Worm (Caenorhabditis elegans) whole organism, L3 larva: Measurements from ENCODE around the gene secs-1.
A peak's percentile ranks its signal among the peaks of the same experiment; 100 is the strongest.

Experiments
- aly-2 ChIP-seq: fragments of 150-350 bp; optimal IDR thresholded peaks from 2 replicates; lab custom pipeline; 2014; ENCODE audit warnings: missing biosample characterization, missing genetic modification characterization
- ama-1 ChIP-seq: fragments of 150-350 bp; optimal IDR thresholded peaks from 2 replicates; lab custom pipeline; 2018
- ceh-82 ChIP-seq: fragments of 150-350 bp; optimal IDR thresholded peaks from 2 replicates; lab custom pipeline; 2014; ENCODE audit warnings: missing biosample characterization, missing genetic modification characterization
- ceh-9 ChIP-seq: sonication (generic microtip); optimal IDR thresholded peaks from 2 replicates; lab custom pipeline; 2018; ENCODE audit warnings: missing biosample characterization, missing genetic modification characterization
- daf-12 ChIP-seq: fragments of 150-350 bp; optimal IDR thresholded peaks from 2 replicates; lab custom pipeline; 2014; ENCODE audit warnings: missing biosample characterization, missing genetic modification reagents, missing genetic modification characterization
- egl-27 ChIP-seq: sonication (generic microtip); optimal IDR thresholded peaks from 4 replicates; lab custom pipeline; 2017; ENCODE audit warnings: missing biosample characterization, missing genetic modification reagents, missing genetic modification characterization
- egl-5 ChIP-seq: fragments of 150-350 bp; optimal IDR thresholded peaks from 2 replicates; lab custom pipeline; 2017; ENCODE audit warnings: missing biosample characterization, missing genetic modification reagents, missing genetic modification characterization, inconsistent platforms
- elt-1 ChIP-seq: fragments of 150-350 bp; optimal IDR thresholded peaks from 2 replicates; lab custom pipeline; 2014; ENCODE audit warnings: missing biosample characterization, missing genetic modification characterization
- elt-2 ChIP-seq: sonication (generic microtip); optimal IDR thresholded peaks from 2 replicates; lab custom pipeline; 2016; ENCODE audit warnings: missing genetic modification reagents, mild to moderate bottlenecking, missing genetic modification characterization, missing compliant biosample characterization
- eor-1 ChIP-seq, 2 experiments: fragments of 150-350 bp; optimal IDR thresholded peaks; 2 replicates each; lab custom pipeline; 2014 to 2018; ENCODE audit warnings: missing biosample characterization in 2 of 2, missing genetic modification characterization in 2 of 2
- fos-1 ChIP-seq: fragments of 150-350 bp; optimal IDR thresholded peaks from 2 replicates; lab custom pipeline; 2014; ENCODE audit warnings: missing biosample characterization, missing genetic modification characterization
- jun-1 ChIP-seq: fragments of 150-350 bp; optimal IDR thresholded peaks from 2 replicates; lab custom pipeline; 2014; ENCODE audit warnings: missing biosample characterization, missing genetic modification reagents, missing genetic modification characterization
- lin-15B ChIP-seq: fragments of 150-350 bp; optimal IDR thresholded peaks from 2 replicates; lab custom pipeline; 2014; ENCODE audit warnings: missing biosample characterization, missing genetic modification characterization
- lin-39 ChIP-seq: fragments of 150-350 bp; optimal IDR thresholded peaks from 2 replicates; lab custom pipeline; 2018; ENCODE audit warnings: missing biosample characterization, missing genetic modification reagents, missing genetic modification characterization
- mdl-1 ChIP-seq: fragments of 150-350 bp; optimal IDR thresholded peaks from 2 replicates; lab custom pipeline; 2014; ENCODE audit warnings: missing biosample characterization, missing genetic modification characterization
- mml-1 ChIP-seq: fragments of 150-350 bp; sonication (generic microtip); optimal IDR thresholded peaks from 3 replicates; lab custom pipeline; 2014; ENCODE audit warnings: missing biosample characterization, missing genetic modification characterization
- nfya-1 ChIP-seq: sonication (generic microtip); optimal IDR thresholded peaks from 2 replicates; lab custom pipeline; 2017; ENCODE audit warnings: missing genetic modification characterization, mild to moderate bottlenecking, missing compliant biosample characterization, antibody characterized with exemption, moderate library complexity; ENCODE audit not compliant: insufficient read depth
- nhr-11 ChIP-seq: fragments of 150-350 bp; optimal IDR thresholded peaks from 2 replicates; lab custom pipeline; 2014; ENCODE audit warnings: missing biosample characterization, missing genetic modification characterization
- nhr-23 ChIP-seq: fragments of 150-350 bp; optimal IDR thresholded peaks from 2 replicates; lab custom pipeline; 2014; ENCODE audit warnings: missing biosample characterization, missing genetic modification reagents, missing genetic modification characterization
- nhr-43 ChIP-seq: sonication (generic microtip); optimal IDR thresholded peaks from 2 replicates; lab custom pipeline; 2016; ENCODE audit warnings: mild to moderate bottlenecking, missing genetic modification characterization, missing compliant biosample characterization; ENCODE audit not compliant: poor library complexity, severe bottlenecking
- nhr-67 ChIP-seq: fragments of 150-350 bp; optimal IDR thresholded peaks from 2 replicates; lab custom pipeline; 2014; ENCODE audit warnings: missing biosample characterization, missing genetic modification characterization
- nhr-76 ChIP-seq: fragments of 150-350 bp; sonication (generic microtip); optimal IDR thresholded peaks from 5 replicates; lab custom pipeline; 2014; ENCODE audit warnings: missing biosample characterization, missing genetic modification characterization
- nhr-77 ChIP-seq: fragments of 150-350 bp; optimal IDR thresholded peaks from 2 replicates; lab custom pipeline; 2014; ENCODE audit warnings: missing biosample characterization, missing genetic modification characterization
- pqm-1 ChIP-seq: fragments of 150-350 bp; optimal IDR thresholded peaks from 2 replicates; lab custom pipeline; 2017; ENCODE audit warnings: missing biosample characterization, missing genetic modification characterization, inconsistent platforms
- sea-2 ChIP-seq: fragments of 150-350 bp; sonication (generic microtip); optimal IDR thresholded peaks from 4 replicates; lab custom pipeline; 2014; ENCODE audit warnings: missing biosample characterization, missing genetic modification reagents, missing genetic modification characterization
- skn-1 ChIP-seq: fragments of 150-350 bp; optimal IDR thresholded peaks from 2 replicates; lab custom pipeline; 2014; ENCODE audit warnings: missing biosample characterization, missing genetic modification characterization
- snpc-4 ChIP-seq: fragments of 150-350 bp; optimal IDR thresholded peaks from 2 replicates; lab custom pipeline; 2014; ENCODE audit warnings: missing biosample characterization, missing genetic modification characterization
- tbx-2 ChIP-seq: sonication (generic microtip); optimal IDR thresholded peaks from 2 replicates; lab custom pipeline; 2016; ENCODE audit warnings: mild to moderate bottlenecking, missing genetic modification characterization, missing compliant biosample characterization
- unc-39 ChIP-seq: sonication (generic microtip); optimal IDR thresholded peaks from 4 replicates; lab custom pipeline; 2017; ENCODE audit warnings: missing biosample characterization, missing genetic modification characterization
- unc-62 ChIP-seq: fragments of 150-350 bp; sonication (generic microtip); optimal IDR thresholded peaks from 4 replicates; lab custom pipeline; 2014; ENCODE audit warnings: missing biosample characterization, missing genetic modification reagents, missing genetic modification characterization
- ztf-4 ChIP-seq: fragments of 150-350 bp; optimal IDR thresholded peaks from 2 replicates; lab custom pipeline; 2014; ENCODE audit warnings: missing biosample characterization, missing genetic modification characterization

secs-1 gene

ce11 chrV:10804374-10804773 is at the start of gene secs-1:
Gene secs-1 (minus strand): TSS chrV:10804474.
- no peak for TF ChIP-seq lin-15B (tag; lab: Kevin White, UChicago)
- no peak for TF ChIP-seq sea-2 (GFP tag; lab: Kevin White, UChicago)
- TF ChIP-seq egl-27 (tag; lab: Kevin White, UChicago): no peak
- TF ChIP-seq nfya-1 (tag; lab: Kevin White, UChicago): no peak
- no peak for TF ChIP-seq snpc-4 (tag; lab: Kevin White, UChicago)
- TF ChIP-seq nhr-23 (tag; lab: Kevin White, UChicago): no peak
- no peak for TF ChIP-seq lin-39 (tag; lab: Kevin White, UChicago)
- TF ChIP-seq ama-1 (lab: Kevin White, UChicago): no peak
- TF ChIP-seq skn-1 (tag; lab: Kevin White, UChicago): no peak
- no peak for TF ChIP-seq jun-1 (tag; lab: Kevin White, UChicago)
- TF ChIP-seq elt-1: no peak
- TF ChIP-seq daf-12 (tag; lab: Kevin White, UChicago): no peak

- TF ChIP-seq nhr-11 (tag; lab: Kevin White, UChicago): no peak
These were observed 42.6 kb upstream of the secs-1 start, which contains the start of gene C29A12.6 for ce11 chrV:10846893-10847292. Gene C29A12.6 (plus strand): TSS chrV:10847193.

ce11 chrV:10839398-10839797 is 35.1 kb upstream of the secs-1 start:
- TF ChIP-seq unc-39 (tag; lab: Kevin White, UChicago) (no peak), fos-1 (tag; lab: Kevin White, UChicago) (no peak), mml-1 (tag; lab: Kevin White, UChicago) (no peak), ceh-82 (tag; lab: Kevin White, UChicago) (no peak), aly-2 (tag; lab: Kevin White, UChicago) (no peak), tbx-2 (tag; lab: Kevin White, UChicago) (no peak), snpc-4 (tag; lab: Kevin White, UChicago) (no peak), pqm-1 (tag; lab: Kevin White, UChicago) (no peak)

- TF ChIP-seq lin-39 (tag; lab: Kevin White, UChicago) (peak; percentile 39), ama-1 (lab: Kevin White, UChicago) (no peak)
- TF ChIP-seq, all 47 proteins: peak for 1
These were observed 33.9 kb upstream of the secs-1 start for ce11 chrV:10838204-10838603.

- TF ChIP-seq nhr-43 (tag; lab: Kevin White, UChicago) (no peak), eor-1 (tag; optimal IDR thresholded peaks at IDR 0.05; lab: Kevin White, UChicago) (no peak), elt-2 (tag; lab: Kevin White, UChicago) (no peak), nfya-1 (tag; lab: Kevin White, UChicago) (peak; percentile 11), egl-5 (tag; lab: Kevin White, UChicago) (peak; percentile 53)
These were observed 30.5 kb upstream of the secs-1 start for ce11 chrV:10834682-10835219.

ce11 chrV:10832862-10833261 is 28.6 kb upstream of the secs-1 start:
- TF ChIP-seq daf-12 (tag; lab: Kevin White, UChicago): no peak

- TF ChIP-seq ceh-9 (no peak), unc-62 (GFP tag; lab: Kevin White, UChicago) (no peak), nhr-67 (no peak), mdl-1 (tag; lab: Kevin White, UChicago) (no peak), nhr-77 (tag; lab: Kevin White, UChicago) (no peak), ztf-4 (tag; lab: Kevin White, UChicago) (no peak), elt-2 (tag; lab: Kevin White, UChicago) (no peak), nhr-76 (tag; lab: Kevin White, UChicago) (no peak)
These were observed 20.4 kb upstream of the secs-1 start, which contains the start of gene nrx-1 for ce11 chrV:10824711-10825110. Gene nrx-1 (plus strand): TSS chrV:10825011.
